Worm (Caenorhabditis elegans) whole organism, young adult: Measurements from ENCODE around the gene F46H5.5.

Experiments used
- F39B2.1 ChIP-seq: fragments of 200-800 bp; sonication (Bioruptor generic); IDR thresholded peaks from 2 replicates; pipeline ENCODE4 v1.3.6; 2022; ENCODE audit warnings: missing genetic modification reagents, missing genetic modification characterization, missing compliant biosample characterization
- T26A5.8 ChIP-seq: sonication (generic microtip); optimal IDR thresholded peaks from 2 replicates; lab custom pipeline; 2016; ENCODE audit warnings: missing genetic modification characterization, missing compliant biosample characterization
- madf-10 ChIP-seq: sonication (generic microtip); optimal IDR thresholded peaks from 2 replicates; lab custom pipeline; 2016; ENCODE audit warnings: mild to moderate bottlenecking, missing genetic modification characterization, missing compliant biosample characterization
- madf-6 ChIP-seq: fragments of 200-800 bp; sonication (Bioruptor generic); IDR thresholded peaks from 2 replicates; pipeline ENCODE4 v1.3.6; 2022; ENCODE audit warnings: missing genetic modification reagents, missing genetic modification characterization, missing compliant biosample characterization
- mcd-1 ChIP-seq: fragments of 200-800 bp; sonication (Bioruptor generic); IDR thresholded peaks from 2 replicates; pipeline ENCODE4 v1.3.6; 2022; ENCODE audit warnings: missing genetic modification reagents, missing genetic modification characterization, missing compliant biosample characterization
- snpc-4 ChIP-seq, 5 experiments: fragments of 150-350 bp in 1 of 5; sonication (generic microtip) in 4 of 5; optimal IDR thresholded peaks; 2 replicates each; lab custom pipeline; 2014 to 2018; ENCODE audit warnings: missing genetic modification characterization in 5 of 5, missing biosample characterization in 3 of 5, antibody characterized with exemption in 2 of 5, mild to moderate bottlenecking in 2 of 5, missing compliant biosample characterization in 2 of 5, missing genotype in 2 of 5, moderate library complexity in 2 of 5, missing genetic modification reagents in 1 of 5
- unc-130 ChIP-seq: sonication (generic microtip); optimal IDR thresholded peaks from 2 replicates; lab custom pipeline; 2016; ENCODE audit warnings: missing genetic modification reagents, missing genetic modification characterization, missing compliant biosample characterization
- unc-62 ChIP-seq: fragments of 150-350 bp; optimal IDR thresholded peaks from 2 replicates; lab custom pipeline; 2014; ENCODE audit warnings: missing biosample characterization, missing genetic modification reagents, missing genetic modification characterization

DNA sequence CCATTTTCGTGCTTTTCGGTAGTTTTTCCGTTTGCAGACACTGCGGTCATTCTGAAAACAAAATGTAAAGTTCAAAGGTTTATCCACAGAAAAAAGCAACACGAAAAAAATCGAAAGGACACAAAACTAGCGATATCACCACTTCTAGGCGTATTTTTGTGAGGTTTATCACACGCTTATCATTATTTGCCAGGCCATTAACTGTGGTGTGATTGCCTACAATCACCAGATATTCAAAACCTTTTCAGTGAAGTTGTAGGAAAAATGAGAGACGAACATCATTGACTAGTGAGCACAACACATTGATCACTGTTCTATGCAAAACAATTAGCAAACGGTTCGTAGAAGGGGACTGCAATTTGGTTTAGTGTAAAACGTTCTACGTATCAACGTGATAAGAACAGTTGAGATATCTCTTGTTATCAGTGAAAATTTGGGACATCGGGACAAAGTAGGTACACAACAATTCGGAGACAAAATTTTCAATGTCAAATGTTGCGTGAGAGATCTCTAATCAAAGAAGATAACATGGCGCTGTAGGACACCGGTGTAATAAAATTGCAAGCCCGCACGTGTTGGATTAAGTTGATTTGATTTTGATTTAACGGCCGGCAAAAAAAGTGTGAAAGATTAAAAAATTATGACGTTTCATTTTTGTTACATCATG lies 48.9 kb upstream of the F46H5.5 start, which contains the start of gene sur-5:
- TF ChIP-seq unc-62 (GFP tag; lab: Kevin White, UChicago) (no peak), madf-6 (no peak), F39B2.1 (GFP tag; lab: Robert Waterston, UW) (no peak), madf-10 (tag; lab: Kevin White, UChicago) (no peak), unc-130 (GFP tag; lab: Kevin White, UChicago) (no peak), T26A5.8 (no peak), mcd-1 (GFP tag; lab: Robert Waterston, UW) (no peak), snpc-4 (GFP tag; optimal IDR thresholded peaks at IDR 0.05; lab: Kevin White, UChicago) (no peak), snpc-4 (tag; optimal IDR thresholded peaks at IDR 0.05; lab: Kevin White, UChicago) (no peak)
